Worm (Caenorhabditis elegans) whole organism, late embryonic: Measurements from ENCODE around the gene hal-3.
A peak's percentile ranks its signal among the peaks of the same experiment; 100 is the strongest.

Experiments
- C38D4.7 ChIP-seq: fragments of 200-800 bp; sonication (Bioruptor generic); optimal IDR thresholded peaks from 2 replicates; lab custom pipeline; 2018; ENCODE audit warnings: mild to moderate bottlenecking, missing genetic modification characterization, moderate library complexity, missing compliant biosample characterization
- K02D7.2 ChIP-seq: sonication (generic microtip); optimal IDR thresholded peaks from 2 replicates; lab custom pipeline; 2017; ENCODE audit warnings: mild to moderate bottlenecking, missing genetic modification characterization, missing compliant biosample characterization
- ahr-1 ChIP-seq: sonication (generic microtip); optimal IDR thresholded peaks from 2 replicates; lab custom pipeline; 2016; ENCODE audit warnings: missing genetic modification characterization, missing compliant biosample characterization
- ceh-18 ChIP-seq: sonication (generic microtip); optimal IDR thresholded peaks from 2 replicates; lab custom pipeline; 2016; ENCODE audit warnings: missing genetic modification characterization, missing compliant biosample characterization
- ceh-34 ChIP-seq: sonication (generic microtip); optimal IDR thresholded peaks from 2 replicates; lab custom pipeline; 2016; ENCODE audit warnings: mild to moderate bottlenecking, missing genetic modification characterization, missing compliant biosample characterization
- dmd-4 ChIP-seq: sonication (generic microtip); optimal IDR thresholded peaks from 2 replicates; lab custom pipeline; 2016; ENCODE audit warnings: borderline replicate concordance, missing genetic modification characterization, missing compliant biosample characterization
- elt-2 ChIP-seq: sonication (generic microtip); optimal IDR thresholded peaks from 2 replicates; lab custom pipeline; 2016; ENCODE audit warnings: missing genetic modification reagents, missing genetic modification characterization, missing compliant biosample characterization
- ets-4 ChIP-seq: sonication (generic microtip); optimal IDR thresholded peaks from 2 replicates; lab custom pipeline; 2016; ENCODE audit warnings: missing genetic modification characterization, missing compliant biosample characterization
- eyg-1 ChIP-seq: sonication (generic microtip); optimal IDR thresholded peaks from 2 replicates; lab custom pipeline; 2016; ENCODE audit warnings: missing genotype, missing genetic modification characterization, missing compliant biosample characterization
- fax-1 ChIP-seq: sonication (generic microtip); optimal IDR thresholded peaks from 2 replicates; lab custom pipeline; 2016; ENCODE audit warnings: missing genotype, missing genetic modification characterization, missing compliant biosample characterization
- fkh-10 ChIP-seq: fragments of 150-350 bp; optimal IDR thresholded peaks from 2 replicates; lab custom pipeline; 2014; ENCODE audit warnings: missing biosample characterization, missing genetic modification reagents, missing genetic modification characterization
- hlh-13 ChIP-seq: fragments of 200-800 bp; sonication (Bioruptor generic); optimal IDR thresholded peaks from 2 replicates; lab custom pipeline; 2018; ENCODE audit warnings: mild to moderate bottlenecking, missing genetic modification characterization, missing compliant biosample characterization
- hlh-30 ChIP-seq: sonication (generic microtip); optimal IDR thresholded peaks from 2 replicates; lab custom pipeline; 2017; ENCODE audit warnings: antibody characterized with exemption, missing genetic modification characterization, missing compliant biosample characterization; ENCODE audit not compliant: insufficient read depth
- hlh-6 ChIP-seq: sonication (generic microtip); optimal IDR thresholded peaks from 2 replicates; lab custom pipeline; 2016; ENCODE audit warnings: missing genotype, missing genetic modification characterization, missing compliant biosample characterization
- madf-2 ChIP-seq: sonication (generic microtip); optimal IDR thresholded peaks from 2 replicates; lab custom pipeline; 2017; ENCODE audit warnings: missing genetic modification characterization, missing compliant biosample characterization
- nfya-1 ChIP-seq: sonication (generic microtip); optimal IDR thresholded peaks from 2 replicates; lab custom pipeline; 2017; ENCODE audit warnings: missing genetic modification characterization, mild to moderate bottlenecking, missing compliant biosample characterization, antibody characterized with exemption, moderate library complexity
- nhr-11 ChIP-seq: fragments of 150-350 bp; optimal IDR thresholded peaks from 2 replicates; lab custom pipeline; 2014; ENCODE audit warnings: missing biosample characterization, missing genetic modification characterization
- odd-2 ChIP-seq: sonication (generic microtip); optimal IDR thresholded peaks from 2 replicates; lab custom pipeline; 2017; ENCODE audit warnings: antibody characterized with exemption, mild to moderate bottlenecking, missing genetic modification characterization, missing compliant biosample characterization
- pqm-1 ChIP-seq: sonication (generic microtip); optimal IDR thresholded peaks from 2 replicates; lab custom pipeline; 2016; ENCODE audit warnings: missing genetic modification characterization, missing compliant biosample characterization
- rnt-1 ChIP-seq: sonication (generic microtip); optimal IDR thresholded peaks from 2 replicates; lab custom pipeline; 2016; ENCODE audit warnings: missing genetic modification characterization, missing compliant biosample characterization
- sdc-2 ChIP-seq: sonication (generic microtip); optimal IDR thresholded peaks from 2 replicates; lab custom pipeline; 2016; ENCODE audit warnings: missing genotype, missing genetic modification characterization, missing compliant biosample characterization
- sox-2 ChIP-seq: fragments of 200-800 bp; sonication (Bioruptor generic); IDR thresholded peaks from 2 replicates; pipeline ENCODE4 v1.3.6; 2022; ENCODE audit warnings: missing genetic modification reagents, missing genetic modification characterization, missing compliant biosample characterization
- syd-9 ChIP-seq: sonication (generic microtip); optimal IDR thresholded peaks from 2 replicates; lab custom pipeline; 2016; ENCODE audit warnings: mild to moderate bottlenecking, missing genetic modification characterization, moderate library complexity, missing compliant biosample characterization
- tbx-2 ChIP-seq: sonication (generic microtip); optimal IDR thresholded peaks from 2 replicates; lab custom pipeline; 2016; ENCODE audit warnings: missing genetic modification characterization, missing compliant biosample characterization
- tbx-7 ChIP-seq: sonication (generic microtip); optimal IDR thresholded peaks from 2 replicates; lab custom pipeline; 2016; ENCODE audit warnings: missing genotype, missing genetic modification characterization, missing compliant biosample characterization
- ttx-3 ChIP-seq: sonication (generic microtip); optimal IDR thresholded peaks from 2 replicates; lab custom pipeline; 2016; ENCODE audit warnings: missing genetic modification reagents, missing genetic modification characterization, missing compliant biosample characterization
- unc-3 ChIP-seq, 2 experiments: fragments of 200-800 bp in 1 of 2; sonication (Bioruptor generic) in 1 of 2; sonication (generic microtip) in 1 of 2; conservative IDR thresholded peaks in 1 of 2; optimal IDR thresholded peaks in 1 of 2; 2 replicates each; pipeline versions ENCODE4 v1.3.6 to Lab custom; 2016 to 2022; ENCODE audit warnings: missing compliant biosample characterization in 2 of 2, missing genetic modification characterization in 2 of 2, missing genetic modification reagents in 1 of 2
- unc-55 ChIP-seq: sonication (generic microtip); optimal IDR thresholded peaks from 2 replicates; lab custom pipeline; 2017; ENCODE audit warnings: missing biosample characterization, missing genetic modification reagents, missing genetic modification characterization
- zip-5 ChIP-seq: sonication (generic microtip); optimal IDR thresholded peaks from 2 replicates; lab custom pipeline; 2016; ENCODE audit warnings: missing genetic modification characterization, missing compliant biosample characterization
- ztf-16 ChIP-seq: sonication (generic microtip); optimal IDR thresholded peaks from 2 replicates; lab custom pipeline; 2017; ENCODE audit warnings: missing genetic modification characterization, missing compliant biosample characterization

The hal-3 gene

ce11 chrII:9621121-9621520, 4.2 kb upstream of the hal-3 start:
- TF ChIP-seq odd-2 (tag; lab: Kevin White, UChicago): no peak
- TF ChIP-seq nfya-1 (tag; lab: Kevin White, UChicago): peak; percentile 26
- peak; percentile 24 for TF ChIP-seq rnt-1
- peak; percentile 83 for TF ChIP-seq ceh-18 (tag; lab: Kevin White, UChicago)
- TF ChIP-seq unc-55 (GFP tag; lab: Kevin White, UChicago): peak; percentile 88

ce11 chrII:9620616-9621015, 3.7 kb upstream of the hal-3 start:
- TF ChIP-seq unc-55 (GFP tag; lab: Kevin White, UChicago): peak; percentile 18
- TF ChIP-seq unc-3 (GFP tag; conservative IDR thresholded peaks at IDR 0.05; lab: Robert Waterston, UW): no peak
- no peak for TF ChIP-seq unc-3 (tag; optimal IDR thresholded peaks at IDR 0.05; lab: Kevin White, UChicago)

- peak; percentile 67 for TF ChIP-seq nhr-11 (tag; lab: Kevin White, UChicago)
- no peak for TF ChIP-seq sdc-2
- TF ChIP-seq, all 69 proteins: peak for 1
Observed at ce11 chrII:9619995-9620535, 3.1 kb upstream of the hal-3 start.

ce11 chrII:9619402-9619862, 2.5 kb upstream of the hal-3 start:
- TF ChIP-seq ttx-3 (no peak), ztf-16 (tag; lab: Kevin White, UChicago) (no peak), eyg-1 (tag; lab: Kevin White, UChicago) (no peak), ceh-34 (tag; lab: Kevin White, UChicago) (peak; percentile 89), hlh-30 (tag; lab: Kevin White, UChicago) (no peak), fkh-10 (GFP tag; lab: Kevin White, UChicago) (no peak), dmd-4 (tag; lab: Kevin White, UChicago) (no peak), hlh-13 (GFP tag; lab: Kevin White, UChicago) (no peak), syd-9 (tag; lab: Kevin White, UChicago) (no peak), ahr-1 (tag; lab: Kevin White, UChicago) (no peak), unc-55 (GFP tag; lab: Kevin White, UChicago) (peak; percentile 82), tbx-2 (tag; lab: Kevin White, UChicago) (peak; percentile 29), odd-2 (tag; lab: Kevin White, UChicago) (no peak), zip-5 (tag; lab: Kevin White, UChicago) (no peak), hlh-6 (tag; lab: Kevin White, UChicago) (no peak), nfya-1 (tag; lab: Kevin White, UChicago) (peak; percentile 36), ceh-18 (tag; lab: Kevin White, UChicago) (peak; percentile 63), fax-1 (no peak), madf-2 (tag; lab: Kevin White, UChicago) (peak; percentile 33), sox-2 (GFP tag; lab: Robert Waterston, UW) (no peak), elt-2 (tag; lab: Kevin White, UChicago) (peak; percentile 55), rnt-1 (peak; percentile 20), pqm-1 (tag; lab: Kevin White, UChicago) (no peak), tbx-7 (no peak)

- TF ChIP-seq K02D7.2 (tag; lab: Kevin White, UChicago): no peak
- TF ChIP-seq C38D4.7: no peak
Observed at ce11 chrII:9618759-9619158, 1.8 kb upstream of the hal-3 start.

- TF ChIP-seq ets-4 (tag; lab: Kevin White, UChicago) (no peak), nfya-1 (tag; lab: Kevin White, UChicago) (no peak)
Observed at ce11 chrII:9617902-9618245, 949 bp upstream of the hal-3 start.
